Fruit fly (Drosophila melanogaster) whole organism, prepupa: ENCODE data around the gene CG9030.

ENCODE experiments used
- CG10631 ChIP-seq: fragments of 200-800 bp; sonication (Bioruptor generic); optimal IDR thresholded peaks from 2 replicates; lab custom pipeline; 2016; ENCODE audit warnings: missing biosample characterization, missing genetic modification characterization
- CG11294 ChIP-seq: fragments of 200-800 bp; sonication (Bioruptor generic); IDR thresholded peaks from 2 replicates; pipeline ENCODE4 v1.3.6; 2022; ENCODE audit warnings: missing biosample characterization, missing genetic modification characterization
- CG11762 ChIP-seq: fragments of 200-800 bp; sonication (Bioruptor generic); optimal IDR thresholded peaks from 3 replicates; lab custom pipeline; 2016; ENCODE audit warnings: missing biosample characterization, missing genetic modification characterization; ENCODE audit not compliant: insufficient read depth
- CG11902 ChIP-seq: fragments of 200-800 bp; sonication (Bioruptor generic); optimal IDR thresholded peaks from 3 replicates; lab custom pipeline; 2016; ENCODE audit warnings: missing biosample characterization, missing genetic modification characterization
- CG1621 ChIP-seq: fragments of 200-800 bp; sonication (Bioruptor generic); optimal IDR thresholded peaks from 3 replicates; lab custom pipeline; 2018; ENCODE audit warnings: missing biosample characterization, mild to moderate bottlenecking, missing genetic modification characterization
- CG16779 ChIP-seq: fragments of 200-800 bp; sonication (Bioruptor generic); optimal IDR thresholded peaks from 3 replicates; lab custom pipeline; 2017; ENCODE audit warnings: missing biosample characterization, mild to moderate bottlenecking, missing genetic modification characterization
- CG3032 ChIP-seq: fragments of 200-800 bp; optimal IDR thresholded peaks from 2 replicates; lab custom pipeline; 2019; ENCODE audit warnings: missing biosample characterization, mild to moderate bottlenecking, missing genetic modification characterization, moderate library complexity
- CG34406 ChIP-seq: fragments of 200-800 bp; sonication (Bioruptor generic); optimal IDR thresholded peaks from 3 replicates; lab custom pipeline; 2016; ENCODE audit warnings: missing biosample characterization, missing genetic modification characterization
- CG4318 ChIP-seq: fragments of 200-800 bp; sonication (Bioruptor generic); optimal IDR thresholded peaks from 3 replicates; lab custom pipeline; 2017; ENCODE audit warnings: missing biosample characterization, mild to moderate bottlenecking, missing genetic modification characterization
- CG6276 ChIP-seq: fragments of 200-800 bp; sonication (Bioruptor generic); optimal IDR thresholded peaks from 2 replicates; lab custom pipeline; 2017; ENCODE audit warnings: missing biosample characterization, mild to moderate bottlenecking, missing genetic modification characterization
- CG6792 ChIP-seq: fragments of 200-800 bp; sonication (Bioruptor generic); optimal IDR thresholded peaks from 3 replicates; lab custom pipeline; 2016; ENCODE audit warnings: missing biosample characterization, missing genetic modification characterization
- CG6854 ChIP-seq: fragments of 200-800 bp; sonication (Bioruptor generic); optimal IDR thresholded peaks from 2 replicates; lab custom pipeline; 2017; ENCODE audit warnings: missing biosample characterization, mild to moderate bottlenecking, missing genetic modification characterization
- CG7368 ChIP-seq: fragments of 200-800 bp; sonication (Bioruptor generic); optimal IDR thresholded peaks from 3 replicates; lab custom pipeline; 2016; ENCODE audit warnings: missing biosample characterization, missing genetic modification characterization
- CG8119 ChIP-seq: fragments of 200-800 bp; sonication (Bioruptor generic); IDR thresholded peaks from 3 replicates; pipeline ENCODE4 v1.3.6; 2022; ENCODE audit warnings: missing biosample characterization, missing genetic modification characterization
- CG8319 ChIP-seq: fragments of 200-800 bp; sonication (Bioruptor generic); optimal IDR thresholded peaks from 3 replicates; lab custom pipeline; 2016; ENCODE audit warnings: missing biosample characterization, missing genetic modification characterization
- CG8632 ChIP-seq: fragments of 200-800 bp; sonication (Bioruptor generic); optimal IDR thresholded peaks from 3 replicates; lab custom pipeline; 2016; ENCODE audit warnings: missing biosample characterization, missing genetic modification characterization
- CG9139 ChIP-seq: fragments of 200-800 bp; sonication (Bioruptor generic); optimal IDR thresholded peaks from 3 replicates; lab custom pipeline; 2017; ENCODE audit warnings: missing biosample characterization, mild to moderate bottlenecking, missing genetic modification characterization
- Eip75B ChIP-seq: fragments of 200-800 bp; sonication (Bioruptor generic); optimal IDR thresholded peaks from 3 replicates; lab custom pipeline; 2016; ENCODE audit warnings: missing biosample characterization, missing genetic modification characterization
- Eip78C ChIP-seq: fragments of 200-800 bp; sonication (Bioruptor generic); peaks from one replicate; lab custom pipeline; 2016; ENCODE audit warnings: missing biosample characterization, missing genetic modification characterization
- Eip93F ChIP-seq: fragments of 200-800 bp; sonication (Bioruptor generic); optimal IDR thresholded peaks from 2 replicates; lab custom pipeline; 2016; ENCODE audit warnings: missing biosample characterization, mild to moderate bottlenecking, missing genetic modification characterization
- Ets21C ChIP-seq: fragments of 200-800 bp; sonication (Bioruptor generic); optimal IDR thresholded peaks from 3 replicates; lab custom pipeline; 2016; ENCODE audit warnings: missing biosample characterization, missing genetic modification characterization
- Hr38 ChIP-seq: sonication (Bioruptor generic); optimal IDR thresholded peaks from 2 replicates; lab custom pipeline; 2016; ENCODE audit warnings: missing biosample characterization, missing genetic modification characterization
- Hr39 ChIP-seq: fragments of 200-800 bp; sonication (Bioruptor generic); optimal IDR thresholded peaks from 2 replicates; lab custom pipeline; 2016; ENCODE audit warnings: missing biosample characterization, missing genetic modification characterization
- Hr4 ChIP-seq: fragments of 200-800 bp; sonication (Bioruptor generic); optimal IDR thresholded peaks from 3 replicates; lab custom pipeline; 2016; ENCODE audit warnings: missing biosample characterization, missing genetic modification characterization
- OdsH ChIP-seq: fragments of 200-800 bp; sonication (Bioruptor generic); optimal IDR thresholded peaks from 3 replicates; lab custom pipeline; 2016; ENCODE audit warnings: missing biosample characterization, missing genetic modification characterization
- Smox ChIP-seq: fragments of 200-800 bp; sonication (Bioruptor generic); optimal IDR thresholded peaks from 3 replicates; lab custom pipeline; 2016; ENCODE audit warnings: missing biosample characterization, missing genetic modification characterization
- Sox14 ChIP-seq: fragments of 200-800 bp; sonication (Bioruptor generic); optimal IDR thresholded peaks from 3 replicates; lab custom pipeline; 2016; ENCODE audit warnings: missing biosample characterization, missing genetic modification characterization
- Sox15 ChIP-seq: fragments of 200-800 bp; sonication (Bioruptor generic); optimal IDR thresholded peaks from 3 replicates; lab custom pipeline; 2016; ENCODE audit warnings: missing biosample characterization, missing genetic modification characterization
- achi ChIP-seq: fragments of 200-800 bp; sonication (Bioruptor generic); optimal IDR thresholded peaks from 3 replicates; lab custom pipeline; 2016; ENCODE audit warnings: missing biosample characterization, missing genetic modification characterization
- acj6 ChIP-seq: fragments of 200-800 bp; sonication (Bioruptor generic); optimal IDR thresholded peaks from 3 replicates; lab custom pipeline; 2016; ENCODE audit warnings: missing biosample characterization, missing genetic modification characterization
- cyc ChIP-seq: fragments of 200-800 bp; sonication (Bioruptor generic); optimal IDR thresholded peaks from 3 replicates; lab custom pipeline; 2016; ENCODE audit warnings: missing biosample characterization, missing genetic modification characterization
- dac ChIP-seq: fragments of 200-800 bp; sonication (Bioruptor generic); optimal IDR thresholded peaks from 2 replicates; lab custom pipeline; 2017; ENCODE audit warnings: missing biosample characterization, mild to moderate bottlenecking, missing genetic modification characterization
- dsx ChIP-seq: fragments of 200-800 bp; optimal IDR thresholded peaks from 3 replicates; lab custom pipeline; 2019; ENCODE audit warnings: missing biosample characterization, mild to moderate bottlenecking, missing genetic modification characterization, moderate library complexity; ENCODE audit not compliant: poor library complexity, severe bottlenecking
- eg ChIP-seq: fragments of 200-800 bp; sonication (Bioruptor generic); IDR thresholded peaks from 3 replicates; pipeline ENCODE4 v1.3.6; 2022; ENCODE audit warnings: missing biosample characterization, missing genetic modification characterization
- esn ChIP-seq: fragments of 200-800 bp; sonication (Bioruptor generic); optimal IDR thresholded peaks from 2 replicates; lab custom pipeline; 2016; ENCODE audit warnings: missing biosample characterization, mild to moderate bottlenecking, missing genetic modification characterization, moderate library complexity
- fd59A ChIP-seq: fragments of 200-800 bp; sonication (Bioruptor generic); optimal IDR thresholded peaks from 2 replicates; lab custom pipeline; 2017; ENCODE audit warnings: missing biosample characterization, mild to moderate bottlenecking, missing genetic modification characterization, missing genetic modification reagents
- fkh ChIP-seq: fragments of 200-800 bp; sonication (Bioruptor generic); optimal IDR thresholded peaks from 3 replicates; lab custom pipeline; 2017; ENCODE audit warnings: missing biosample characterization, mild to moderate bottlenecking, missing genetic modification characterization, moderate library complexity
- lz ChIP-seq: fragments of 200-800 bp; sonication (Bioruptor generic); optimal IDR thresholded peaks from 3 replicates; lab custom pipeline; 2016; ENCODE audit warnings: missing biosample characterization, missing genetic modification characterization
- net ChIP-seq: fragments of 200-800 bp; sonication (Bioruptor generic); optimal IDR thresholded peaks from 3 replicates; lab custom pipeline; 2016; ENCODE audit warnings: missing biosample characterization, missing genetic modification characterization
- pdm3 ChIP-seq: fragments of 200-800 bp; sonication (Bioruptor generic); optimal IDR thresholded peaks from 3 replicates; lab custom pipeline; 2016; ENCODE audit warnings: missing biosample characterization, missing genetic modification characterization
- salr ChIP-seq, 2 experiments: fragments of 200-800 bp; sonication (Bioruptor generic); optimal IDR thresholded peaks; 3 replicates each; lab custom pipeline; 2016 to 2018; ENCODE audit warnings: missing biosample characterization in 2 of 2, missing genetic modification characterization in 2 of 2, mild to moderate bottlenecking in 1 of 2
- spab ChIP-seq: fragments of 200-800 bp; sonication (Bioruptor generic); optimal IDR thresholded peaks from 2 replicates; lab custom pipeline; 2017; ENCODE audit warnings: missing biosample characterization, mild to moderate bottlenecking, missing genetic modification characterization, missing genetic modification reagents
- ss ChIP-seq, 2 experiments: fragments of 200-800 bp; sonication (Bioruptor generic); optimal IDR thresholded peaks; 2 replicates in 1 of 2; 3 replicates in 1 of 2; lab custom pipeline; 2017 to 2018; ENCODE audit warnings: mild to moderate bottlenecking in 2 of 2, missing biosample characterization in 2 of 2, missing genetic modification characterization in 2 of 2, moderate library complexity in 1 of 2
- svp ChIP-seq: fragments of 200-800 bp; sonication (Bioruptor generic); peaks from one replicate; lab custom pipeline; 2016; ENCODE audit warnings: missing biosample characterization, missing genetic modification characterization
- topi ChIP-seq: fragments of 200-800 bp; sonication (Bioruptor generic); optimal IDR thresholded peaks from 3 replicates; lab custom pipeline; 2016; ENCODE audit warnings: missing biosample characterization, missing genetic modification characterization
- vri ChIP-seq: fragments of 200-800 bp; sonication (Bioruptor generic); optimal IDR thresholded peaks from 3 replicates; lab custom pipeline; 2016; ENCODE audit warnings: missing biosample characterization, mild to moderate bottlenecking, missing genetic modification characterization

The CG9030 gene

DNA sequence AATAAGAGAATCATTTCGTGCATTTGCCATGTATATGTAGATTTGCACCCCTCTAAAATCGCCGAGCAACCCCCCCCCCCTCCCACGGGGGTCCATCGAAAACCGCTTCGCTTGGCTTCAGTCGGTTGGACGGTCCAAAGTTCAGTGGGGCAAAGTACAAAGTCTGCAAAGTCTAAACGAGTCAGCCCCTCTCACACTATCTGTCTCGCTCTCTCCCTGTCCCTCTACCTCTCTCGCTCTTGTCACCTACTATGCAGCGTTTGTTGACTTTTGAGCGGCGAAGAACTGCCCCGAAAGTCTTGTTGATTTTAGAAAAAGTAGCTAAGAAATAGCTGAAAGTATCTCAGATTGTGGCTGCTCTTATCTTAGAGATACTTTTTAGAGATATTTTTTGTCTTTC, 7.5 kb downstream of the CG9030 start (continued):
- TF ChIP-seq CG11294 (GFP tag; lab: Robert Waterston, UW) (peak; percentile 72; the same call in 1 of the 2 replicates), CG10631 (GFP tag; lab: Kevin White, UChicago) (no peak), spab (peak; percentile 90), Smox (GFP tag; lab: Kevin White, UChicago) (no peak), OdsH (peak; percentile 57), esn (GFP tag; lab: Kevin White, UChicago) (no peak), net (GFP tag; lab: Kevin White, UChicago) (peak; percentile 95)
- TF ChIP-seq, all 60 proteins: peak for 41

DNA sequence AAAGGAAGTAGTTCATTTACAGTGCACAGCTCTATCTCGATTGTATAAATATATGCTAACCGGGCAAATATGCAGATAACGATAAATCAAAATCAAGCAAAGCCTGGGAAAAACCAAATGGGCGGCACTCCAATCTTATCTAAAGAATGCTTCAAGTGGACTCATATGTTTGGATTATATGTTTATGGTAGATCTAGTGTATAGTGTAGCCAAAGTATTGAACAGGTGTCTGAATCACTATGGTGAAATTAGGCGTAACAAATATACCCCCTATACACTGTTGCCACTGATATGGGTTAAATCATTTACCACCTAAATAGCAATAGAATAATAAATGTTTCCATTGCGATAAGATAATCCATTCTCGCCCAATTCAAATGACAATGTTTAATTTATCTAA, 8.4 kb downstream of the CG9030 start:
- no peak for TF ChIP-seq achi (GFP tag; lab: Kevin White, UChicago)
- TF ChIP-seq Hr39 (GFP tag; lab: Kevin White, UChicago): no peak
- TF ChIP-seq CG6854 (GFP tag; lab: Kevin White, UChicago): no peak
- TF ChIP-seq CG4318 (GFP tag; lab: Kevin White, UChicago): no peak
- TF ChIP-seq dac (GFP tag; lab: Kevin White, UChicago): no peak
- TF ChIP-seq CG7368 (GFP tag; lab: Kevin White, UChicago): no peak
- no peak for TF ChIP-seq CG6276 (GFP tag; lab: Kevin White, UChicago)
- no peak for TF ChIP-seq fd59A
- TF ChIP-seq, all 60 proteins: peak for 0

DNA sequence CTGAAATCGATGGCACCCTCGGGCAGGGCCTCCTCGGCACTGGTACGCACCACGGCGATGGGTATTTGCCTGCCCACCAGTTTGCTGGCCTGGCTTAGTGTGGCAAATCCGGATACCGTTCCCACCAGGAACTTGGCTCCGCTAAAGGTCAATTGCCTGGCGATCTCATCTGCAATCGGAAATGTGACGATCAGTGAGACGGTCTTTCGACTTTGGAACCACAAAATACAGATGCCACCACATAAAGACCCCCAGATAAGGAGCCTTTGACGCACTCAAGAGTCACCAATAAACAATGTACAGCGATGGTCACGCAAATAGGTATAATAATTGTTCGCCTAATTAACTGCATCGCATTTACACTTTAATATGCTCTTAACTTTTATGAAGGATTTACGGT, 18.6 kb downstream of the CG9030 start:
- TF ChIP-seq svp (GFP tag; lab: Kevin White, UChicago) (peak; percentile 93), CG8632 (no peak), esn (GFP tag; lab: Kevin White, UChicago) (no peak), CG34406 (no peak), vri (GFP tag; lab: Kevin White, UChicago) (peak; percentile 18), net (GFP tag; lab: Kevin White, UChicago) (no peak), lz (GFP tag; lab: Kevin White, UChicago) (no peak), pdm3 (GFP tag; lab: Kevin White, UChicago) (no peak), CG4318 (GFP tag; lab: Kevin White, UChicago) (no peak), CG10631 (GFP tag; lab: Kevin White, UChicago) (no peak), fd59A (no peak), eg (GFP tag; lab: Robert Waterston, UW) (no peak), fkh (GFP tag; lab: Kevin White, UChicago) (no peak), CG16779 (tag; lab: Kevin White, UChicago) (no peak), achi (GFP tag; lab: Kevin White, UChicago) (no peak), CG6792 (GFP tag; lab: Kevin White, UChicago) (no peak), Sox15 (GFP tag; lab: Kevin White, UChicago) (no peak), Eip78C (GFP tag; lab: Kevin White, UChicago) (no peak), salr (GFP tag; optimal IDR thresholded peaks at IDR 0.05; lab: Kevin White, UChicago) (no peak), spab (no peak), cyc (no peak), Eip93F (GFP tag; lab: Kevin White, UChicago) (no peak), Hr4 (GFP tag; lab: Kevin White, UChicago) (no peak), OdsH (no peak), Hr39 (GFP tag; lab: Kevin White, UChicago) (no peak), Ets21C (GFP tag; lab: Kevin White, UChicago) (no peak), CG8119 (GFP tag; lab: Robert Waterston, UW) (no peak), Sox14 (GFP tag; lab: Kevin White, UChicago) (no peak), CG6854 (GFP tag; lab: Kevin White, UChicago) (peak; percentile 1), CG3032 (tag; lab: Kevin White, UChicago) (no peak), ss (GFP tag; optimal IDR thresholded peaks at IDR 0.05; lab: Kevin White, UChicago) (peak; percentile 15 to 48), dsx (GFP tag; lab: Kevin White, UChicago) (no peak), CG11762 (GFP tag; lab: Kevin White, UChicago) (no peak), dac (GFP tag; lab: Kevin White, UChicago) (no peak), CG1621 (tag; lab: Kevin White, UChicago) (no peak), CG7368 (GFP tag; lab: Kevin White, UChicago) (no peak), CG11902 (GFP tag; lab: Kevin White, UChicago) (no peak), CG8319 (GFP tag; lab: Kevin White, UChicago) (no peak), Smox (GFP tag; lab: Kevin White, UChicago) (no peak), Hr38 (GFP tag; lab: Kevin White, UChicago) (no peak), Eip75B (GFP tag; lab: Kevin White, UChicago) (no peak), CG9139 (GFP tag; lab: Kevin White, UChicago) (peak; percentile 1), acj6 (GFP tag; lab: Kevin White, UChicago) (no peak), topi (GFP tag; lab: Kevin White, UChicago) (no peak)
